Worm (Caenorhabditis elegans) whole organism, late embryonic: ENCODE results near the gene hpo-15.

ENCODE experiments used
- F13H6.1 ChIP-seq: sonication (generic microtip); optimal IDR thresholded peaks from 2 replicates; lab custom pipeline; 2016; ENCODE audit warnings: missing genetic modification characterization, missing compliant biosample characterization
- ceh-14 ChIP-seq: sonication (generic microtip); optimal IDR thresholded peaks from 2 replicates; lab custom pipeline; 2016; ENCODE audit warnings: missing genotype, missing genetic modification characterization, missing compliant biosample characterization
- ceh-18 ChIP-seq: sonication (generic microtip); optimal IDR thresholded peaks from 2 replicates; lab custom pipeline; 2016; ENCODE audit warnings: missing genetic modification characterization, missing compliant biosample characterization
- ceh-2 ChIP-seq: sonication (generic microtip); optimal IDR thresholded peaks from 2 replicates; lab custom pipeline; 2016; ENCODE audit warnings: missing genotype, missing genetic modification characterization, missing compliant biosample characterization
- dmd-4 ChIP-seq: sonication (generic microtip); optimal IDR thresholded peaks from 2 replicates; lab custom pipeline; 2016; ENCODE audit warnings: borderline replicate concordance, missing genetic modification characterization, missing compliant biosample characterization
- elt-2 ChIP-seq: sonication (generic microtip); optimal IDR thresholded peaks from 2 replicates; lab custom pipeline; 2016; ENCODE audit warnings: missing genetic modification reagents, missing genetic modification characterization, missing compliant biosample characterization
- hlh-30 ChIP-seq: sonication (generic microtip); optimal IDR thresholded peaks from 2 replicates; lab custom pipeline; 2017; ENCODE audit warnings: antibody characterized with exemption, missing genetic modification characterization, missing compliant biosample characterization; ENCODE audit not compliant: insufficient read depth
- lin-11 ChIP-seq: fragments of 200-800 bp; sonication (Bioruptor generic); optimal IDR thresholded peaks from 2 replicates; lab custom pipeline; 2018; ENCODE audit warnings: mild to moderate bottlenecking, missing genetic modification characterization, missing compliant biosample characterization

ce11 chrV:5462894-5463293 lies 50.7 kb downstream of the hpo-15 start, which contains the start of gene srg-67:
- TF ChIP-seq ceh-2 (no peak), hlh-30 (tag; lab: Kevin White, UChicago) (no peak), F13H6.1 (tag; lab: Kevin White, UChicago) (no peak), ceh-14 (tag; lab: Kevin White, UChicago) (no peak), ceh-18 (tag; lab: Kevin White, UChicago) (no peak), dmd-4 (tag; lab: Kevin White, UChicago) (no peak), elt-2 (tag; lab: Kevin White, UChicago) (no peak), lin-11 (tag; lab: Kevin White, UChicago) (no peak)
